Worm (Caenorhabditis elegans) whole organism, L4 larva: ENCODE results near the gene str-121.

ENCODE experiments used
- F10B5.3 ChIP-seq: sonication (generic microtip); optimal IDR thresholded peaks from 2 replicates; lab custom pipeline; 2016; ENCODE audit warnings: mild to moderate bottlenecking, missing genetic modification characterization, missing compliant biosample characterization
- F26F4.8 ChIP-seq: fragments of 200-800 bp; sonication (Bioruptor generic); conservative IDR thresholded peaks from 2 replicates; pipeline ENCODE4 v1.3.6; 2022; ENCODE audit warnings: missing genetic modification characterization, missing compliant biosample characterization
- F49E8.2 ChIP-seq: sonication (generic microtip); optimal IDR thresholded peaks from 2 replicates; lab custom pipeline; 2016; ENCODE audit warnings: missing compliant biosample characterization, mild to moderate bottlenecking, missing genetic modification characterization, borderline replicate concordance
- Y5F2A.4 ChIP-seq: fragments of 200-800 bp; sonication (Bioruptor generic); optimal IDR thresholded peaks from 2 replicates; lab custom pipeline; 2018; ENCODE audit warnings: mild to moderate bottlenecking, missing genetic modification characterization, missing compliant biosample characterization
- ZK337.2 ChIP-seq: fragments of 200-800 bp; sonication (Bioruptor generic); IDR thresholded peaks from 2 replicates; pipeline ENCODE4 v1.3.6; 2022; ENCODE audit warnings: missing genetic modification reagents, missing genetic modification characterization, missing compliant biosample characterization
- aha-1 ChIP-seq: fragments of 150-350 bp; peaks from one replicate; lab custom pipeline; 2014; ENCODE audit warnings: missing biosample characterization, missing genetic modification characterization
- ama-1 ChIP-seq: fragments of 150-350 bp; optimal IDR thresholded peaks from 2 replicates; lab custom pipeline; 2014; ENCODE audit warnings: inconsistent platforms, mixed read lengths
- attf-4 ChIP-seq: sonication (generic microtip); optimal IDR thresholded peaks from 3 replicates; lab custom pipeline; 2017; ENCODE audit warnings: missing biosample characterization, missing genetic modification characterization
- ceh-20 ChIP-seq: fragments of 200-800 bp; sonication (Bioruptor generic); IDR thresholded peaks from 2 replicates; pipeline ENCODE4 v1.3.6; 2022; ENCODE audit warnings: missing genetic modification reagents, missing genetic modification characterization, missing compliant biosample characterization
- ceh-32 ChIP-seq: sonication (generic microtip); optimal IDR thresholded peaks from 2 replicates; lab custom pipeline; 2016; ENCODE audit warnings: mild to moderate bottlenecking, missing genetic modification characterization, missing compliant biosample characterization; ENCODE audit not compliant: poor library complexity
- ces-1 ChIP-seq: fragments of 150-350 bp; sonication (generic microtip); optimal IDR thresholded peaks from 4 replicates; lab custom pipeline; 2014; ENCODE audit warnings: missing biosample characterization, missing genetic modification reagents, missing genetic modification characterization
- ctbp-1 ChIP-seq: fragments of 200-800 bp; sonication (Bioruptor generic); IDR thresholded peaks from 2 replicates; pipeline ENCODE4 v1.3.6; 2022; ENCODE audit warnings: missing genetic modification reagents, missing genetic modification characterization, missing compliant biosample characterization
- daf-16 ChIP-seq, 3 experiments: sonication (generic microtip); optimal IDR thresholded peaks; 2 replicates each; lab custom pipeline; 2016 to 2017; ENCODE audit warnings: missing genetic modification characterization in 3 of 3, missing genetic modification reagents in 3 of 3, mild to moderate bottlenecking in 2 of 3, missing compliant biosample characterization in 2 of 3, missing biosample characterization in 1 of 3, moderate library complexity in 1 of 3
- fkh-10 ChIP-seq: fragments of 150-350 bp; optimal IDR thresholded peaks from 2 replicates; lab custom pipeline; 2014; ENCODE audit warnings: missing biosample characterization, missing genetic modification reagents, missing genetic modification characterization
- hif-1 ChIP-seq, 2 experiments: sonication (generic microtip); optimal IDR thresholded peaks; 2 replicates each; lab custom pipeline; 2016 to 2017; ENCODE audit warnings: missing compliant biosample characterization in 2 of 2, missing genetic modification characterization in 2 of 2, missing genetic modification reagents in 2 of 2, missing genotype in 2 of 2, mild to moderate bottlenecking in 1 of 2
- lin-13 ChIP-seq: fragments of 150-350 bp; optimal IDR thresholded peaks from 2 replicates; lab custom pipeline; 2014; ENCODE audit warnings: missing biosample characterization, missing genetic modification reagents, missing genetic modification characterization
- lin-38 ChIP-seq: fragments of 200-800 bp; sonication (Bioruptor generic); IDR thresholded peaks from 2 replicates; pipeline ENCODE4 v1.3.6; 2022; ENCODE audit warnings: missing genetic modification reagents, missing genetic modification characterization, missing compliant biosample characterization
- lsy-2 ChIP-seq, 2 experiments: fragments of 150-350 bp in 1 of 2; sonication (generic microtip) in 1 of 2; optimal IDR thresholded peaks; 2 replicates each; lab custom pipeline; 2014 to 2017; ENCODE audit warnings: missing biosample characterization in 2 of 2, missing genetic modification characterization in 2 of 2
- madf-5 ChIP-seq, 2 experiments: fragments of 200-800 bp; sonication (Bioruptor generic); IDR thresholded peaks; 2 replicates each; pipeline ENCODE4 v1.3.6; 2022; ENCODE audit warnings: missing compliant biosample characterization in 2 of 2, missing genetic modification characterization in 2 of 2
- mep-1 ChIP-seq: fragments of 150-350 bp; sonication (generic microtip); optimal IDR thresholded peaks from 3 replicates; lab custom pipeline; 2014; ENCODE audit warnings: missing biosample characterization, missing genetic modification characterization
- nhr-102 ChIP-seq: sonication (generic microtip); optimal IDR thresholded peaks from 2 replicates; lab custom pipeline; 2016; ENCODE audit warnings: mild to moderate bottlenecking, missing genetic modification characterization, moderate library complexity, missing compliant biosample characterization
- nhr-11 ChIP-seq: fragments of 150-350 bp; optimal IDR thresholded peaks from 2 replicates; lab custom pipeline; 2014; ENCODE audit warnings: missing biosample characterization, missing genetic modification characterization
- nhr-28 ChIP-seq: fragments of 150-350 bp; optimal IDR thresholded peaks from 2 replicates; lab custom pipeline; 2014; ENCODE audit warnings: missing biosample characterization, missing genetic modification characterization
- nhr-41 ChIP-seq: fragments of 200-800 bp; sonication (Bioruptor generic); IDR thresholded peaks from 2 replicates; pipeline ENCODE4 v1.3.6; 2022; ENCODE audit warnings: missing genetic modification reagents, missing genetic modification characterization, missing compliant biosample characterization
- nhr-6 ChIP-seq: fragments of 150-350 bp; optimal IDR thresholded peaks from 2 replicates; lab custom pipeline; 2014; ENCODE audit warnings: missing biosample characterization, missing genetic modification characterization
- rbr-2 ChIP-seq: sonication (generic microtip); optimal IDR thresholded peaks from 2 replicates; lab custom pipeline; 2016; ENCODE audit warnings: missing genotype, missing genetic modification characterization, missing compliant biosample characterization
- set-16 ChIP-seq: fragments of 200-800 bp; sonication (Bioruptor generic); IDR thresholded peaks from 2 replicates; pipeline ENCODE4 v1.3.6; 2022; ENCODE audit warnings: missing genetic modification reagents, missing genetic modification characterization, missing compliant biosample characterization
- snpc-4 ChIP-seq: fragments of 150-350 bp; optimal IDR thresholded peaks from 2 replicates; lab custom pipeline; 2014; ENCODE audit warnings: missing biosample characterization, missing genetic modification characterization
- spr-3 ChIP-seq: fragments of 200-800 bp; sonication (Bioruptor generic); optimal IDR thresholded peaks from 2 replicates; lab custom pipeline; 2018; ENCODE audit warnings: mild to moderate bottlenecking, missing genetic modification characterization, missing compliant biosample characterization
- tag-97 ChIP-seq: fragments of 200-800 bp; sonication (Bioruptor generic); IDR thresholded peaks from 2 replicates; pipeline ENCODE4 v1.3.6; 2022; ENCODE audit warnings: missing genetic modification characterization, missing compliant biosample characterization
- unc-62 ChIP-seq, 3 experiments: fragments of 150-350 bp in 1 of 3; sonication (generic microtip); optimal IDR thresholded peaks in 2 of 3; peaks in 1 of 3; 1 replicate in 1 of 3; 2 replicates in 2 of 3; lab custom pipeline; 2014 to 2017; ENCODE audit warnings: missing biosample characterization in 3 of 3, missing genetic modification characterization in 3 of 3, missing genetic modification reagents in 3 of 3, missing genotype in 1 of 3
- zip-11 ChIP-seq: fragments of 200-800 bp; sonication (Bioruptor generic); IDR thresholded peaks from 2 replicates; pipeline ENCODE4 v1.3.6; 2022; ENCODE audit warnings: missing genetic modification characterization, missing compliant biosample characterization
- ztf-7 ChIP-seq: fragments of 150-350 bp; optimal IDR thresholded peaks from 2 replicates; lab custom pipeline; 2014; ENCODE audit warnings: missing biosample characterization, missing genetic modification characterization

The str-121 gene

DNA sequence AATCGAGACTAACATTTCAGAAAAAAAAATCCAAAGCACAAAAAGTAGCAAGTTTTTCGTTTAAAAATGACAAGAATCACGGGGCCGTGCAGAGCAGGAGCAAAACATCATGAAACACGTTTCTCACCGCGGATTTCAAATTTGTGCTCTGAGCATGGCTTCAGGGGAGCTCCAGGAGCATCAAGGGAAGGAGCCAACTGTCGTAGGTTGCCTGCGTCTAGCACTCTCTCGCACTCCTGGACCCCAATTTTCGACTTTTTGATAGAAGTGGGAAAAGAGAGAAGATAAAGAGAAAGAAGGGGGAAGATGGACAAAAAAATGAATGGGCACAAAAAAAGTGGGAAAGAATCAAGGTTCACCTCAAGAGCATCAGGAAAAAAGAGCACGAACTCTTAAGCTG, 30.3 kb upstream of the str-121 start:
- TF ChIP-seq daf-16 (GFP tag; optimal IDR thresholded peaks at IDR 0.05; lab: Kevin White, UChicago) (peak in 1 of 2 experiments; percentile 11), daf-16 (tag; optimal IDR thresholded peaks at IDR 0.05; lab: Kevin White, UChicago) (no peak), set-16 (GFP tag; lab: Robert Waterston, UW) (peak; percentile 22; the same call in 1 of the 2 replicates), unc-62 (GFP tag; optimal IDR thresholded peaks at IDR 0.05 in 1 of 2; lab: Kevin White, UChicago) (peak in 1 of 2 experiments; percentile 41), unc-62 (tag; optimal IDR thresholded peaks at IDR 0.05; lab: Kevin White, UChicago) (no peak), ceh-20 (GFP tag; lab: Robert Waterston, UW) (0 out of 2 replicates have a peak, but pooled peaks have one; percentile 35), nhr-102 (tag; lab: Kevin White, UChicago) (no peak)

ce11 chrV:283953-284352, 29.5 kb upstream of the str-121 start:
- no peak for TF ChIP-seq lin-38 (GFP tag; lab: Robert Waterston, UW)
- TF ChIP-seq aha-1: no peak
- no peak for TF ChIP-seq nhr-28 (tag; lab: Kevin White, UChicago)
- TF ChIP-seq F10B5.3 (tag; lab: Kevin White, UChicago): no peak
- no peak for TF ChIP-seq F49E8.2 (tag; lab: Kevin White, UChicago)
- TF ChIP-seq fkh-10: no peak
- TF ChIP-seq ceh-32 (tag; lab: Kevin White, UChicago): no peak
- TF ChIP-seq madf-5 (GFP tag; IDR thresholded peaks at IDR 0.05; lab: Robert Waterston, UW): no peak
- TF ChIP-seq ces-1 (GFP tag; lab: Kevin White, UChicago): no peak
- TF ChIP-seq attf-4: no peak
- TF ChIP-seq set-16 (GFP tag; lab: Robert Waterston, UW): no peak
- no peak for TF ChIP-seq snpc-4
- no peak for TF ChIP-seq F26F4.8 (GFP tag; lab: Robert Waterston, UW)
- TF ChIP-seq nhr-11 (tag; lab: Kevin White, UChicago): no peak
- TF ChIP-seq ama-1: no peak

ce11 chrV:281616-282015, 27.1 kb upstream of the str-121 start, which contains the start of gene npr-5:
Gene npr-5, minus strand, starts transcription at chrV:281716.
- TF ChIP-seq mep-1 (tag; lab: Kevin White, UChicago) (no peak), hif-1 (tag; optimal IDR thresholded peaks at IDR 0.05; lab: Kevin White, UChicago) (no peak), tag-97 (no peak), ctbp-1 (GFP tag; lab: Robert Waterston, UW) (no peak)

- TF ChIP-seq zip-11 (GFP tag; lab: Robert Waterston, UW) (no peak), daf-16 (GFP tag; optimal IDR thresholded peaks at IDR 0.05; lab: Kevin White, UChicago) (no peak), daf-16 (tag; optimal IDR thresholded peaks at IDR 0.05; lab: Kevin White, UChicago) (no peak), unc-62 (GFP tag; optimal IDR thresholded peaks at IDR 0.05 in 1 of 2; lab: Kevin White, UChicago) (peak in 1 of 2 experiments; percentile 76), unc-62 (tag; optimal IDR thresholded peaks at IDR 0.05; lab: Kevin White, UChicago) (no peak), lsy-2 (tag; optimal IDR thresholded peaks at IDR 0.05; lab: Kevin White, UChicago) (peak in 1 of 2 experiments; percentile 18), rbr-2 (tag; lab: Kevin White, UChicago) (no peak), hif-1 (tag; optimal IDR thresholded peaks at IDR 0.05; lab: Kevin White, UChicago) (no peak), tag-97 (no peak), ces-1 (GFP tag; lab: Kevin White, UChicago) (no peak), ZK337.2 (no peak), nhr-41 (no peak), spr-3 (GFP tag; lab: Kevin White, UChicago) (no peak), ceh-20 (GFP tag; lab: Robert Waterston, UW) (peak; percentile 33; the same call in 1 of the 2 replicates), attf-4 (no peak), mep-1 (tag; lab: Kevin White, UChicago) (no peak), set-16 (GFP tag; lab: Robert Waterston, UW) (no peak), lin-13 (GFP tag; lab: Kevin White, UChicago) (no peak), Y5F2A.4 (GFP tag; lab: Kevin White, UChicago) (no peak), nhr-6 (tag; lab: Kevin White, UChicago) (no peak), F26F4.8 (GFP tag; lab: Robert Waterston, UW) (no peak), nhr-11 (tag; lab: Kevin White, UChicago) (peak; percentile 29), ztf-7 (no peak)
- TF ChIP-seq, all 104 proteins: peak for 4
Observed at ce11 chrV:281111-281510, 26.6 kb upstream of the str-121 start.
